Fruit fly (Drosophila melanogaster) whole organism, adult: ENCODE data around the gene spas.
A peak's percentile ranks its signal among the peaks of the same experiment; 100 is the strongest.

Experiments used
- CG11617 ChIP-seq: fragments of 200-800 bp; sonication (Bioruptor generic); optimal IDR thresholded peaks from 2 replicates; lab custom pipeline; 2017; ENCODE audit warnings: mild to moderate bottlenecking, missing biosample characterization, missing genetic modification reagents, missing genetic modification characterization
- CG12768 ChIP-seq: fragments of 200-800 bp; sonication (Bioruptor generic); optimal IDR thresholded peaks from 2 replicates; lab custom pipeline; 2017; ENCODE audit warnings: missing biosample characterization, missing genetic modification characterization, mild to moderate bottlenecking, moderate library complexity, missing genetic modification reagents
- CG14711 ChIP-seq: fragments of 200-800 bp; sonication (Bioruptor generic); optimal IDR thresholded peaks from 2 replicates; lab custom pipeline; 2018; ENCODE audit warnings: missing biosample characterization, mild to moderate bottlenecking, missing genetic modification characterization, moderate library complexity
- CG1620 ChIP-seq: fragments of 200-800 bp; sonication (Bioruptor generic); optimal IDR thresholded peaks from 2 replicates; lab custom pipeline; 2016; ENCODE audit warnings: missing biosample characterization, missing genetic modification characterization
- CG33017 ChIP-seq: fragments of 200-800 bp; sonication (Bioruptor generic); optimal IDR thresholded peaks from 2 replicates; lab custom pipeline; 2018; ENCODE audit warnings: missing biosample characterization, mild to moderate bottlenecking, missing genetic modification characterization, moderate library complexity
- CG5204 ChIP-seq: fragments of 200-800 bp; sonication (Bioruptor generic); optimal IDR thresholded peaks from 2 replicates; lab custom pipeline; 2016; ENCODE audit warnings: missing biosample characterization, missing genetic modification characterization
- CG7045 ChIP-seq: fragments of 200-800 bp; sonication (Bioruptor generic); optimal IDR thresholded peaks from 2 replicates; lab custom pipeline; 2017; ENCODE audit warnings: missing biosample characterization, mild to moderate bottlenecking, missing genetic modification characterization
- CG7101 ChIP-seq: fragments of 200-800 bp; sonication (Bioruptor generic); optimal IDR thresholded peaks from 2 replicates; lab custom pipeline; 2018; ENCODE audit warnings: missing biosample characterization, mild to moderate bottlenecking, missing genetic modification characterization, moderate library complexity
- Crg-1 ChIP-seq: fragments of 200-800 bp; sonication (Bioruptor generic); optimal IDR thresholded peaks from 2 replicates; lab custom pipeline; 2016; ENCODE audit warnings: missing biosample characterization, missing genetic modification characterization
- Hr96 ChIP-seq: fragments of 200-800 bp; sonication (Bioruptor generic); optimal IDR thresholded peaks from 2 replicates; lab custom pipeline; 2016; ENCODE audit warnings: missing biosample characterization, missing genetic modification characterization
- kay ChIP-seq: fragments of 200-800 bp; sonication (Bioruptor generic); peaks from one replicate; lab custom pipeline; 2016; ENCODE audit warnings: missing biosample characterization, missing genetic modification characterization, borderline replicate concordance
- ovo ChIP-seq: fragments of 200-800 bp; sonication (Bioruptor generic); optimal IDR thresholded peaks from 2 replicates; lab custom pipeline; 2016; ENCODE audit warnings: missing biosample characterization, missing genetic modification characterization
- tj ChIP-seq: fragments of 200-800 bp; sonication (Bioruptor generic); optimal IDR thresholded peaks from 3 replicates; lab custom pipeline; 2017; ENCODE audit warnings: missing biosample characterization, mild to moderate bottlenecking, missing genetic modification characterization, moderate library complexity
- toe ChIP-seq: fragments of 200-800 bp; sonication (Bioruptor generic); optimal IDR thresholded peaks from 2 replicates; lab custom pipeline; 2016; ENCODE audit warnings: missing biosample characterization, missing genetic modification characterization

- TF ChIP-seq CG12768 (GFP tag; lab: Kevin White, UChicago) (no peak), CG7101 (tag; lab: Kevin White, UChicago) (no peak), CG1620 (peak; percentile 23), tj (GFP tag; lab: Kevin White, UChicago) (no peak), CG11617 (GFP tag; lab: Kevin White, UChicago) (peak; percentile 39), CG14711 (no peak), CG7045 (GFP tag; lab: Kevin White, UChicago) (no peak), CG5204 (GFP tag; lab: Kevin White, UChicago) (no peak), kay (GFP tag; lab: Kevin White, UChicago) (no peak), toe (no peak), Crg-1 (peak; percentile 36), Hr96 (peak; percentile 35), ovo (no peak), CG33017 (no peak)
Measured at dm6 chr3R:24031825-24032523, 6.0 kb upstream of the spas start, which contains the start of the genes KrT95D and Mettl3.
